Worm (Caenorhabditis elegans) whole organism, mixed stage, embryonic: ENCODE measurements around the gene F15G9.1.
A peak's percentile ranks its signal among the peaks of the same experiment; 100 is the strongest.

ENCODE experiments used
- M03D4.4 ChIP-seq: sonication (generic microtip); optimal IDR thresholded peaks from 2 replicates; lab custom pipeline; 2017; ENCODE audit warnings: mild to moderate bottlenecking, missing genetic modification characterization, missing compliant biosample characterization
- bed-3 ChIP-seq: fragments of 200-800 bp; sonication (Bioruptor generic); optimal IDR thresholded peaks from 3 replicates; lab custom pipeline; 2018; ENCODE audit warnings: mild to moderate bottlenecking, missing genetic modification characterization, moderate library complexity, missing compliant biosample characterization
- blmp-1 ChIP-seq: fragments of 150-350 bp; optimal IDR thresholded peaks from 2 replicates; lab custom pipeline; 2014; ENCODE audit warnings: missing biosample characterization, missing genetic modification characterization
- ceh-39 ChIP-seq: fragments of 150-350 bp; optimal IDR thresholded peaks from 2 replicates; lab custom pipeline; 2014; ENCODE audit warnings: missing biosample characterization, missing genetic modification characterization
- ceh-43 ChIP-seq: fragments of 200-800 bp; sonication (Bioruptor generic); optimal IDR thresholded peaks from 2 replicates; lab custom pipeline; 2018; ENCODE audit warnings: mild to moderate bottlenecking, missing genetic modification characterization, moderate library complexity, missing compliant biosample characterization
- ceh-83 ChIP-seq: fragments of 200-800 bp; sonication (Bioruptor generic); optimal IDR thresholded peaks from 2 replicates; lab custom pipeline; 2018; ENCODE audit warnings: mild to moderate bottlenecking, missing genetic modification characterization, missing compliant biosample characterization
- cnd-1 ChIP-seq: fragments of 200-800 bp; sonication (Bioruptor generic); optimal IDR thresholded peaks from 2 replicates; lab custom pipeline; 2018; ENCODE audit warnings: mild to moderate bottlenecking, missing genetic modification characterization, missing compliant biosample characterization
- drap-1 ChIP-seq: fragments of 200-800 bp; sonication (Bioruptor generic); optimal IDR thresholded peaks from 3 replicates; lab custom pipeline; 2018; ENCODE audit warnings: mild to moderate bottlenecking, missing genetic modification characterization, missing compliant biosample characterization
- elt-3 ChIP-seq: fragments of 150-350 bp; optimal IDR thresholded peaks from 2 replicates; lab custom pipeline; 2014; ENCODE audit warnings: missing biosample characterization, missing genetic modification characterization
- flh-1 ChIP-seq: fragments of 200-800 bp; sonication (Bioruptor generic); optimal IDR thresholded peaks from 2 replicates; lab custom pipeline; 2018; ENCODE audit warnings: mild to moderate bottlenecking, missing genetic modification characterization, moderate library complexity, missing compliant biosample characterization
- ham-2 ChIP-seq: fragments of 200-800 bp; sonication (Bioruptor generic); optimal IDR thresholded peaks from 2 replicates; lab custom pipeline; 2018; ENCODE audit warnings: mild to moderate bottlenecking, missing genetic modification characterization, missing compliant biosample characterization
- hlh-1 ChIP-seq: fragments of 150-350 bp; optimal IDR thresholded peaks from 2 replicates; lab custom pipeline; 2014; ENCODE audit warnings: missing biosample characterization, missing genetic modification reagents, missing genetic modification characterization
- lin-13 ChIP-seq: fragments of 150-350 bp; optimal IDR thresholded peaks from 2 replicates; lab custom pipeline; 2014; ENCODE audit warnings: missing biosample characterization, missing genetic modification characterization
- lin-32 ChIP-seq: fragments of 200-800 bp; sonication (Bioruptor generic); optimal IDR thresholded peaks from 2 replicates; lab custom pipeline; 2018; ENCODE audit warnings: mild to moderate bottlenecking, missing genetic modification characterization, missing compliant biosample characterization
- mab-5 ChIP-seq: fragments of 150-350 bp; optimal IDR thresholded peaks from 2 replicates; lab custom pipeline; 2014; ENCODE audit warnings: missing biosample characterization, missing genetic modification characterization
- mep-1 ChIP-seq: fragments of 150-350 bp; optimal IDR thresholded peaks from 2 replicates; lab custom pipeline; 2017; ENCODE audit warnings: missing biosample characterization, missing genetic modification reagents, missing genetic modification characterization, inconsistent platforms
- mls-2 ChIP-seq: sonication (generic microtip); optimal IDR thresholded peaks from 2 replicates; lab custom pipeline; 2016; ENCODE audit warnings: mild to moderate bottlenecking, missing genetic modification characterization, moderate library complexity, missing compliant biosample characterization
- nhr-12 ChIP-seq: fragments of 150-350 bp; optimal IDR thresholded peaks from 2 replicates; lab custom pipeline; 2014; ENCODE audit warnings: missing biosample characterization, missing genetic modification characterization
- nhr-2 ChIP-seq: fragments of 150-350 bp; optimal IDR thresholded peaks from 2 replicates; lab custom pipeline; 2014; ENCODE audit warnings: missing biosample characterization, missing genetic modification characterization
- nhr-237 ChIP-seq: fragments of 150-350 bp; optimal IDR thresholded peaks from 2 replicates; lab custom pipeline; 2014; ENCODE audit warnings: missing biosample characterization, missing genetic modification characterization
- nhr-28 ChIP-seq: fragments of 150-350 bp; optimal IDR thresholded peaks from 2 replicates; lab custom pipeline; 2014; ENCODE audit warnings: missing biosample characterization, missing genetic modification characterization
- nhr-76 ChIP-seq: sonication (generic microtip); optimal IDR thresholded peaks from 2 replicates; lab custom pipeline; 2017; ENCODE audit warnings: missing biosample characterization, missing genetic modification characterization
- pha-4 ChIP-seq: fragments of 150-350 bp; optimal IDR thresholded peaks from 2 replicates; lab custom pipeline; 2018; ENCODE audit warnings: missing biosample characterization, missing genetic modification reagents, missing genetic modification characterization
- sem-2 ChIP-seq: fragments of 200-800 bp; sonication (Bioruptor generic); optimal IDR thresholded peaks from 2 replicates; lab custom pipeline; 2018; ENCODE audit warnings: mild to moderate bottlenecking, missing genetic modification characterization, missing compliant biosample characterization
- sptf-1 ChIP-seq: sonication (generic microtip); optimal IDR thresholded peaks from 2 replicates; lab custom pipeline; 2017; ENCODE audit warnings: mild to moderate bottlenecking, missing genetic modification characterization, moderate library complexity, missing compliant biosample characterization
- tbx-8 ChIP-seq: fragments of 200-800 bp; sonication (Bioruptor generic); optimal IDR thresholded peaks from 2 replicates; lab custom pipeline; 2018; ENCODE audit warnings: mild to moderate bottlenecking, missing genetic modification characterization, moderate library complexity, missing compliant biosample characterization
- unc-120 ChIP-seq: sonication (generic microtip); optimal IDR thresholded peaks from 2 replicates; lab custom pipeline; 2017; ENCODE audit warnings: missing genetic modification characterization, missing compliant biosample characterization; ENCODE audit not compliant: poor library complexity, severe bottlenecking
- unc-39 ChIP-seq: fragments of 150-350 bp; optimal IDR thresholded peaks from 2 replicates; lab custom pipeline; 2014; ENCODE audit warnings: missing biosample characterization, missing genetic modification characterization
- unc-62 ChIP-seq: fragments of 150-350 bp; optimal IDR thresholded peaks from 2 replicates; lab custom pipeline; 2014; ENCODE audit warnings: missing biosample characterization, missing genetic modification reagents, missing genetic modification characterization
- ztf-11 ChIP-seq: fragments of 150-350 bp; optimal IDR thresholded peaks from 2 replicates; lab custom pipeline; 2014; ENCODE audit warnings: missing biosample characterization, missing genetic modification characterization

The F15G9.1 gene

DNA sequence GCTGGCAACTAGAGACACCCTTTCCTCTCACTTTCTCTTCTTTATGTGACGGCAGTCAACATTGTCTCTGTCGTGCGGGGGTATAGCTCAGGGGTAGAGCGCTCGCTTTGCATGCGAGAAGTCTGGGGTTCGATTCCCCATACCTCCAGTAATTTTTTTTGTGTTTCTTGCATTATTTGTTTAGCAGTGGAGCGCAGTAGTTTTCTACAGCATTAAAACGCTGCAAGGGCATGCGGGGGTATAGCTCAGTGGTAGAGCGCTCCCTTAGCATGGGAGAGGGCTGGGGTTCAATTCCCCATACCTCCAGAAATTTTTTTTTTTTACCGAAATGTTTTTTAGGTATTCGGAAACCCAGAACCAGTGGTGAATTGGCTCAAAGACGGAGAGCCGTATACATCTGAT is 37.3 kb downstream of the F15G9.1 start:
- peak; percentile 99 for TF ChIP-seq ceh-83 (GFP tag; lab: Kevin White, UChicago)
- TF ChIP-seq nhr-237 (tag; lab: Kevin White, UChicago): peak; percentile 77
- TF ChIP-seq unc-120 (tag; lab: Kevin White, UChicago): peak; percentile 95
- peak; percentile 92 for TF ChIP-seq lin-32 (GFP tag; lab: Kevin White, UChicago)
- peak; percentile 84 for TF ChIP-seq nhr-28
- TF ChIP-seq unc-62 (GFP tag; lab: Kevin White, UChicago): peak; percentile 63
- TF ChIP-seq nhr-12 (tag; lab: Kevin White, UChicago): peak; percentile 31
- TF ChIP-seq pha-4 (tag; lab: Kevin White, UChicago): peak; percentile 61
- TF ChIP-seq ztf-11: peak; percentile 56
- TF ChIP-seq tbx-8: peak; percentile 96
- TF ChIP-seq elt-3 (tag; lab: Kevin White, UChicago): peak; percentile 54
- peak; percentile 93 for TF ChIP-seq mep-1
- TF ChIP-seq ham-2: peak; percentile 96
- peak; percentile 69 for TF ChIP-seq blmp-1
- peak; percentile 95 for TF ChIP-seq cnd-1
- peak; percentile 95 for TF ChIP-seq sem-2
- peak; percentile 98 for TF ChIP-seq sptf-1
- TF ChIP-seq flh-1 (GFP tag; lab: Kevin White, UChicago): peak; percentile 94
- peak; percentile 40 for TF ChIP-seq lin-13 (tag; lab: Kevin White, UChicago)
- TF ChIP-seq hlh-1 (tag; lab: Kevin White, UChicago): peak; percentile 43
- TF ChIP-seq M03D4.4 (tag; lab: Kevin White, UChicago): peak; percentile 96
- peak; percentile 97 for TF ChIP-seq drap-1 (GFP tag; lab: Kevin White, UChicago)
- peak; percentile 95 for TF ChIP-seq ceh-43 (GFP tag; lab: Kevin White, UChicago)
- peak; percentile 98 for TF ChIP-seq mls-2 (tag; lab: Kevin White, UChicago)
- peak; percentile 94 for TF ChIP-seq bed-3 (GFP tag; lab: Kevin White, UChicago)

DNA sequence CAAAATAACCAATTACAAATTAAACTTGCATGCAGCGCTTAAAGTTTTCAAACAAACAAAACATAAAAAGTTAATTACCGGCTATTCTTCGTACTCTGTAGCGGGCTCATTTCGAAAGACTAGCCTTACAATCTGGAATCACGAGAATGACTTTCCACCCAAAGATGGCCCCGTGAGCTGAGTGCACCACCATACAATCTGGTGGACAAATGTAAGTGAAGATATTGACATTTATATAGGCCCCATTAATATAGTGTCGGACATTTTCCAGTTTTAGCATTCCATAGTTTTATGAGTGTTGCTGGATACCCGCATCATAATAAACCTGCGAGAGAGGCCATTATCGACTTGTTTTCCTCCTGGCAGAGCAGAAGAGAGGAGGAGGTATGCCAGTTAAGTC is 48.4 kb downstream of the F15G9.1 start:
- TF ChIP-seq lin-13 (tag; lab: Kevin White, UChicago) (no peak), unc-39 (tag; lab: Kevin White, UChicago) (no peak), cnd-1 (no peak), mls-2 (tag; lab: Kevin White, UChicago) (no peak), sem-2 (no peak), hlh-1 (tag; lab: Kevin White, UChicago) (no peak), nhr-2 (tag; lab: Kevin White, UChicago) (no peak), ceh-39 (tag; lab: Kevin White, UChicago) (no peak), mab-5 (tag; lab: Kevin White, UChicago) (no peak), unc-120 (tag; lab: Kevin White, UChicago) (no peak), pha-4 (tag; lab: Kevin White, UChicago) (no peak)

DNA sequence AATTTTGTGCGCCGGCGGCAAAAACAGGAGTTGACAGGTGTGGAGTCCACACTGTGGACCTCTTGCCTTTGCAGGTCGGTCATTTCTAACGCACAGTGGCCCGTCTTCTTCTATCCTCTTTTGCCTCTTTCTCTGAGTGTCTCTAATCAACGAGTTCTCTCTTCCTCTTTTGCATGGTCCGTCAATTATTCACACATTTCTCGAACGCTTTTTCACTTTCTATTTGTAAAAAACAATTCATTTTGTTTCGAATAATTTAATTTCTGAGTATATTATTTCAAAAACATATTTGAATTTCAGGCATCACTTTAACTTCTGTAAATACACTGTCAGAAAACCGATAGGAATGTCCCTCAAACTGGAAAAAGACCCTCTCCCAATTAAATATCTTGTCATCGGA is 50.8 kb downstream of the F15G9.1 start, which contains the start of gene T09B9.1:
TSS of gene T09B9.1 (plus strand) at position 301 of the 400 bp plus-strand sequence.
- no peak for TF ChIP-seq pha-4 (tag; lab: Kevin White, UChicago)
- TF ChIP-seq unc-39 (tag; lab: Kevin White, UChicago): no peak
- TF ChIP-seq nhr-76 (tag; lab: Kevin White, UChicago): no peak
- TF ChIP-seq elt-3 (tag; lab: Kevin White, UChicago): no peak
- TF ChIP-seq, all 35 proteins: peak for 0
